Worm (Caenorhabditis elegans): ENCODE results near the gene leo-1.

The leo-1 gene

ce11 chrIV:11323666-11324065 is 5.5 kb downstream of the leo-1 start (continued):
- TF ChIP-seq ama-1 (optimal IDR thresholded peaks at IDR 0.05) (no peak), ama-1 (GFP tag; optimal IDR thresholded peaks at IDR 0.05) (no peak), hmg-1.2 (GFP tag; IDR thresholded peaks at IDR 0.05) (peak; percentile 34), F33H1.4 (GFP tag; IDR thresholded peaks at IDR 0.05) (peak; percentile 37; the same call in 1 of the 2 replicates), attf-5 (GFP tag; optimal IDR thresholded peaks at IDR 0.05) (no peak), hsf-1 (GFP tag; IDR thresholded peaks at IDR 0.05) (peak; percentile 61; the same call in 1 of the 2 replicates), tbx-9 (tag; optimal IDR thresholded peaks at IDR 0.05; ENCODE audit: borderline replicate concordance) (no peak), F49E8.2 (tag; optimal IDR thresholded peaks at IDR 0.05; ENCODE audit: insufficient read depth) (peak; percentile 4), egl-44 (GFP tag; IDR thresholded peaks at IDR 0.05) (peak; percentile 65; the same call in 1 of the 2 replicates), hrde-1 (tag; optimal IDR thresholded peaks at IDR 0.05; ENCODE audit: borderline replicate concordance) (peak; percentile 82), snpc-4 (GFP tag; optimal IDR thresholded peaks at IDR 0.05) (no peak), snpc-4 (tag; optimal IDR thresholded peaks at IDR 0.05) (peak in 1 of 4 experiments; percentile 25), sea-2 (GFP tag; IDR thresholded peaks at IDR 0.05) (no peak), ekl-4 (GFP tag; IDR thresholded peaks at IDR 0.05) (peak; percentile 79), ztf-26 (tag; optimal IDR thresholded peaks at IDR 0.05) (no peak), pbrm-1 (GFP tag; IDR thresholded peaks at IDR 0.05) (0 out of 2 replicates have a peak, but pooled peaks have one; percentile 16)

DNA sequence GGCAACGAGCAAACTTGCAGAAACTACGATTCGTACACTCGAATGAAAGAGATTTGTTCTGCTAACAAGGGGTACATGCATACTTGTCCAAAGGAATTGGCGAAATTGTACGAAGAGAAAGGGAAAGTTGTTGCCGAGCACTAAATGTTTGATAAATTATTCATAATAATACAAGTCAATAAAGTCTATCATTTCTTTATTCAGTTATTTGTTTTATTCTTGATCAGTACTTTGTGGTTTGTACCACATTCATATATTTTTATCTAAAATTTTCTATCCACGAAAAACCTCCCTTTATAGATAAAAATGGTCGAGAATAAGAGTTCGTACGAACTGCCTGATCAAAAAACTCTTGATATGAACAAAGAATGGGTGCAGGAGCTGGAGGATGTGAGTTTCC is 8.7 kb downstream of the leo-1 start, which contains the start of gene edg-1:
TSS of gene edg-1 (plus strand) at position 301 of the 400 bp plus-strand sequence.
- no peak for TF ChIP-seq hrde-1 (tag; optimal IDR thresholded peaks at IDR 0.05; ENCODE audit: borderline replicate concordance)
- no peak for TF ChIP-seq ceh-100 (GFP tag; IDR thresholded peaks at IDR 0.05)
- TF ChIP-seq lsy-27 (tag; optimal IDR thresholded peaks at IDR 0.05; ENCODE audit: borderline replicate concordance, insufficient read depth) = no peak
- TF ChIP-seq F49E8.2 (tag; optimal IDR thresholded peaks at IDR 0.05; ENCODE audit: insufficient read depth) = peak; percentile 7
- no peak for TF ChIP-seq nhr-80 (tag; optimal IDR thresholded peaks at IDR 0.05)
- no peak for TF ChIP-seq pbrm-1 (GFP tag; IDR thresholded peaks at IDR 0.05)
- no peak for TF ChIP-seq lir-1 (GFP tag; conservative IDR thresholded peaks at IDR 0.05)
- TF ChIP-seq Y79H2A.3 (GFP tag; conservative IDR thresholded peaks at IDR 0.05) = no peak

DNA sequence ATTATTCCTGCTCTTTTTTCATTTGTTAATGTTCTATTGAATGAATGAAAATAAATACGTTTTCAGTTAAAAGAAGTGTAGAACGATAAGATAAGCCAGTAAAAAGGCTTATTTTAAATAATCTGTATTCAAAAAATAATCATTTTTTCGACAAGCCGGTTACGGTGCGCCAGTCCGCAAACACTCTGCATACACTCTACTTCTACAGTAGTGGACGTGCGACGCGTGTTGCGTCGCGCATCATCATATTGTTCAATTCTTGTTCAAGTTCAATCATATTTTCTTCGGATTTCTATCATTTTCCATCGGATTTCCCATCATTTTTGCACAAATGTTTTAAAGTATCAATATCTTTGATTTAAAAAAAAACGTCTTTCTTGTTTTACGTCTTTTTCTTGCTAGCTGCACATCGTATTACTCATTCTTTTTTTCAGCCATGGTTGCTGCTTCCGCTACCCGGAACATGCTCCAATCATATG is 9.2 kb downstream of the leo-1 start, which contains the start of gene B0035.18:
TSS of gene B0035.18 (plus strand) at position 429 of the 479 bp plus-strand sequence.
- peak; percentile 53 for TF ChIP-seq snpc-3.4 (tag; optimal IDR thresholded peaks at IDR 0.05)
- TF ChIP-seq let-607 (tag; optimal IDR thresholded peaks at IDR 0.05) = no peak
- TF ChIP-seq D2030.7 (GFP tag; IDR thresholded peaks at IDR 0.05) = peak; percentile 30; the same call in 1 of the 2 replicates
- TF ChIP-seq ceh-40 (GFP tag; IDR thresholded peaks at IDR 0.05) = no peak
- peak; percentile 91 for TF ChIP-seq madf-3 (GFP tag; IDR thresholded peaks at IDR 0.05)
- no peak for TF ChIP-seq F49E8.2 (tag; optimal IDR thresholded peaks at IDR 0.05; ENCODE audit: insufficient read depth)
- TF ChIP-seq hmg-1.2 (GFP tag; IDR thresholded peaks at IDR 0.05) = peak; percentile 11; the same call in 1 of the 2 replicates
- no peak for TF ChIP-seq ztf-6 (GFP tag; IDR thresholded peaks at IDR 0.05)
- peak; percentile 89 for TF ChIP-seq lsl-1 (GFP tag; optimal IDR thresholded peaks at IDR 0.05)
- peak; percentile 9 for TF ChIP-seq snpc-1.3 (tag; optimal IDR thresholded peaks at IDR 0.05; ENCODE audit: insufficient read depth)

DNA sequence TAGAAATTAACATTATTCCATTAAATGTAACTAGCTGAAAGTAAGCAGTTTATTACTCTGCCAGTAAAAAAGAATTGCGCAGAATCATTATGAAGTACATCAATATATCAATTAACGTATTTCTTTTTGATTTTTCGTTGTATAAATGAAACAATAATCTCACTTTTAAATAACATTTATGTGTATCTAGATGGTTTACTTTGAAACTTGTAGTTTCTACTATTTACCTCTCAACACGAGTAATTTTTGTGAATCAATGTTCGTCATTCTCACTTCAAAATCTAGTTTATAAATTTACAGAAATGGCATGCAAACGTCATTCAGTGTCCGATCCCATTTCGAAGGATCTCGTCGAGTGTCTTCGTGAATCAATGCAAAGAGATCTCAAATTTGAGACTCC is 12.1 kb downstream of the leo-1 start, which contains the start of gene gspd-1:
TSS of gene gspd-1 (plus strand) at position 301 of the 400 bp plus-strand sequence.
- TF ChIP-seq egl-18 (GFP tag; IDR thresholded peaks at IDR 0.05) (no peak), F37B4.10 (GFP tag; IDR thresholded peaks at IDR 0.05) (no peak), rec-8 (tag; optimal IDR thresholded peaks at IDR 0.05) (no peak), T26A5.8 (tag; optimal IDR thresholded peaks at IDR 0.05) (no peak), Y53F4B.3 (GFP tag; IDR thresholded peaks at IDR 0.05) (no peak), repo-1 (tag; optimal IDR thresholded peaks at IDR 0.05) (no peak), F52B5.7 (tag; optimal IDR thresholded peaks at IDR 0.05) (no peak), sdz-38 (tag; optimal IDR thresholded peaks at IDR 0.05) (no peak), Y79H2A.3 (GFP tag; conservative IDR thresholded peaks at IDR 0.05) (no peak), ztf-25 (GFP tag; IDR thresholded peaks at IDR 0.05) (no peak), pha-4 (tag; optimal IDR thresholded peaks at IDR 0.05) (no peak), dox-1 (GFP tag; IDR thresholded peaks at IDR 0.05) (no peak), hlh-12 (tag; optimal IDR thresholded peaks at IDR 0.05) (no peak), C06A6.2 (GFP tag; conservative IDR thresholded peaks at IDR 0.05) (no peak), akir-1 (GFP tag; optimal IDR thresholded peaks at IDR 0.05) (no peak), ekl-4 (GFP tag; IDR thresholded peaks at IDR 0.05) (no peak)

Measured in whole organism, young adult.